Worm (Caenorhabditis elegans) whole organism, L4 larva: ENCODE results near the gene mct-3.

ENCODE experiments used
- F26F4.8 ChIP-seq: fragments of 200-800 bp; sonication (Bioruptor generic); conservative IDR thresholded peaks from 2 replicates; pipeline ENCODE4 v1.3.6; 2022; ENCODE audit warnings: missing genetic modification characterization, missing compliant biosample characterization
- T26A8.4 ChIP-seq: fragments of 200-800 bp; sonication (Bioruptor generic); IDR thresholded peaks from 2 replicates; pipeline ENCODE4 v1.3.6; 2022; ENCODE audit warnings: missing genetic modification characterization, missing compliant biosample characterization
- Y5F2A.4 ChIP-seq: fragments of 200-800 bp; sonication (Bioruptor generic); optimal IDR thresholded peaks from 2 replicates; lab custom pipeline; 2018; ENCODE audit warnings: mild to moderate bottlenecking, missing genetic modification characterization, missing compliant biosample characterization
- aha-1 ChIP-seq: fragments of 150-350 bp; peaks from one replicate; lab custom pipeline; 2014; ENCODE audit warnings: missing biosample characterization, missing genetic modification characterization
- ceh-20 ChIP-seq: fragments of 200-800 bp; sonication (Bioruptor generic); IDR thresholded peaks from 2 replicates; pipeline ENCODE4 v1.3.6; 2022; ENCODE audit warnings: missing genetic modification reagents, missing genetic modification characterization, missing compliant biosample characterization
- ceh-28 ChIP-seq: fragments of 150-350 bp; optimal IDR thresholded peaks from 2 replicates; lab custom pipeline; 2014; ENCODE audit warnings: missing biosample characterization, missing genetic modification reagents, missing genetic modification characterization
- ctbp-1 ChIP-seq: fragments of 200-800 bp; sonication (Bioruptor generic); IDR thresholded peaks from 2 replicates; pipeline ENCODE4 v1.3.6; 2022; ENCODE audit warnings: missing genetic modification reagents, missing genetic modification characterization, missing compliant biosample characterization
- daf-16 ChIP-seq, 3 experiments: sonication (generic microtip); optimal IDR thresholded peaks; 2 replicates each; lab custom pipeline; 2016 to 2017; ENCODE audit warnings: missing genetic modification characterization in 3 of 3, missing genetic modification reagents in 3 of 3, mild to moderate bottlenecking in 2 of 3, missing compliant biosample characterization in 2 of 3, missing biosample characterization in 1 of 3, moderate library complexity in 1 of 3
- daf-19 ChIP-seq: fragments of 200-800 bp; sonication (Bioruptor generic); conservative IDR thresholded peaks from 2 replicates; pipeline ENCODE4 v1.3.6; 2022; ENCODE audit warnings: missing genetic modification characterization, missing compliant biosample characterization
- dmd-6 ChIP-seq: fragments of 200-800 bp; sonication (Bioruptor generic); IDR thresholded peaks from 2 replicates; pipeline ENCODE4 v1.3.6; 2022; ENCODE audit warnings: missing genetic modification reagents, missing genetic modification characterization, missing compliant biosample characterization
- dmd-8 ChIP-seq: fragments of 200-800 bp; sonication (Bioruptor generic); IDR thresholded peaks from 2 replicates; pipeline ENCODE4 v1.3.6; 2022; ENCODE audit warnings: missing genetic modification characterization, missing compliant biosample characterization
- dmd-9 ChIP-seq: fragments of 200-800 bp; sonication (Bioruptor generic); IDR thresholded peaks from 2 replicates; pipeline ENCODE4 v1.3.6; 2022; ENCODE audit warnings: missing genetic modification reagents, missing genetic modification characterization, missing compliant biosample characterization
- duxl-1 ChIP-seq: sonication (generic microtip); optimal IDR thresholded peaks from 2 replicates; lab custom pipeline; 2016; ENCODE audit warnings: mild to moderate bottlenecking, missing genetic modification characterization, moderate library complexity, missing compliant biosample characterization; ENCODE audit not compliant: poor library complexity
- dve-1 ChIP-seq: sonication (generic microtip); optimal IDR thresholded peaks from 2 replicates; lab custom pipeline; 2017; ENCODE audit warnings: antibody characterized with exemption, mild to moderate bottlenecking, missing genetic modification characterization, missing compliant biosample characterization; ENCODE audit not compliant: insufficient read depth
- egl-43 ChIP-seq: fragments of 200-800 bp; sonication (Bioruptor generic); IDR thresholded peaks from 2 replicates; pipeline ENCODE4 v1.3.6; 2022; ENCODE audit warnings: missing genetic modification reagents, missing genetic modification characterization, missing compliant biosample characterization
- fkh-10 ChIP-seq: fragments of 150-350 bp; optimal IDR thresholded peaks from 2 replicates; lab custom pipeline; 2014; ENCODE audit warnings: missing biosample characterization, missing genetic modification reagents, missing genetic modification characterization
- hlh-11 ChIP-seq: fragments of 200-800 bp; sonication (Bioruptor generic); optimal IDR thresholded peaks from 2 replicates; lab custom pipeline; 2018; ENCODE audit warnings: mild to moderate bottlenecking, missing genetic modification characterization, missing compliant biosample characterization
- lin-13 ChIP-seq: fragments of 150-350 bp; optimal IDR thresholded peaks from 2 replicates; lab custom pipeline; 2014; ENCODE audit warnings: missing biosample characterization, missing genetic modification reagents, missing genetic modification characterization
- lin-38 ChIP-seq: fragments of 200-800 bp; sonication (Bioruptor generic); IDR thresholded peaks from 2 replicates; pipeline ENCODE4 v1.3.6; 2022; ENCODE audit warnings: missing genetic modification reagents, missing genetic modification characterization, missing compliant biosample characterization
- mes-2 ChIP-seq: sonication (generic microtip); optimal IDR thresholded peaks from 2 replicates; lab custom pipeline; 2016; ENCODE audit warnings: missing genotype, mild to moderate bottlenecking, missing genetic modification characterization, missing compliant biosample characterization; ENCODE audit not compliant: poor library complexity, severe bottlenecking
- mxl-3 ChIP-seq: fragments of 200-800 bp; sonication (Bioruptor generic); optimal IDR thresholded peaks from 2 replicates; lab custom pipeline; 2018; ENCODE audit warnings: mild to moderate bottlenecking, missing genetic modification characterization, missing compliant biosample characterization
- nhr-10 ChIP-seq: fragments of 150-350 bp; optimal IDR thresholded peaks from 2 replicates; lab custom pipeline; 2014; ENCODE audit warnings: missing biosample characterization, missing genetic modification characterization
- nhr-11 ChIP-seq: fragments of 150-350 bp; optimal IDR thresholded peaks from 2 replicates; lab custom pipeline; 2014; ENCODE audit warnings: missing biosample characterization, missing genetic modification characterization
- nhr-25 ChIP-seq: sonication (generic microtip); optimal IDR thresholded peaks from 2 replicates; lab custom pipeline; 2017; ENCODE audit warnings: missing genetic modification characterization, mild to moderate bottlenecking, missing compliant biosample characterization, antibody characterized with exemption, moderate library complexity, borderline replicate concordance; ENCODE audit not compliant: insufficient read depth
- nhr-28 ChIP-seq: fragments of 150-350 bp; optimal IDR thresholded peaks from 2 replicates; lab custom pipeline; 2014; ENCODE audit warnings: missing biosample characterization, missing genetic modification characterization
- nhr-6 ChIP-seq: fragments of 150-350 bp; optimal IDR thresholded peaks from 2 replicates; lab custom pipeline; 2014; ENCODE audit warnings: missing biosample characterization, missing genetic modification characterization
- php-3 ChIP-seq: fragments of 200-800 bp; sonication (Bioruptor generic); IDR thresholded peaks from 2 replicates; pipeline ENCODE4 v1.3.6; 2022; ENCODE audit warnings: missing genetic modification reagents, missing genetic modification characterization, missing compliant biosample characterization
- pqm-1 ChIP-seq: sonication (generic microtip); optimal IDR thresholded peaks from 2 replicates; lab custom pipeline; 2017; ENCODE audit warnings: missing biosample characterization, missing genetic modification characterization
- rbr-2 ChIP-seq: sonication (generic microtip); optimal IDR thresholded peaks from 2 replicates; lab custom pipeline; 2016; ENCODE audit warnings: missing genotype, missing genetic modification characterization, missing compliant biosample characterization
- set-16 ChIP-seq: fragments of 200-800 bp; sonication (Bioruptor generic); IDR thresholded peaks from 2 replicates; pipeline ENCODE4 v1.3.6; 2022; ENCODE audit warnings: missing genetic modification reagents, missing genetic modification characterization, missing compliant biosample characterization
- spr-1 ChIP-seq: sonication (generic microtip); optimal IDR thresholded peaks from 2 replicates; lab custom pipeline; 2016; ENCODE audit warnings: mild to moderate bottlenecking, missing genetic modification characterization, missing compliant biosample characterization
- tra-1 ChIP-seq: fragments of 200-800 bp; sonication (Bioruptor generic); IDR thresholded peaks from 2 replicates; pipeline ENCODE4 v1.3.6; 2022; ENCODE audit warnings: missing genetic modification reagents, missing genetic modification characterization, missing compliant biosample characterization
- unc-62 ChIP-seq, 3 experiments: fragments of 150-350 bp in 1 of 3; sonication (generic microtip); optimal IDR thresholded peaks in 2 of 3; peaks in 1 of 3; 1 replicate in 1 of 3; 2 replicates in 2 of 3; lab custom pipeline; 2014 to 2017; ENCODE audit warnings: missing biosample characterization in 3 of 3, missing genetic modification characterization in 3 of 3, missing genetic modification reagents in 3 of 3, missing genotype in 1 of 3
- zfp-3 ChIP-seq: fragments of 200-800 bp; sonication (Bioruptor generic); conservative IDR thresholded peaks from 2 replicates; pipeline ENCODE4 v1.3.6; 2022; ENCODE audit warnings: missing genetic modification reagents, missing genetic modification characterization, missing compliant biosample characterization
- ztf-11 ChIP-seq: fragments of 150-350 bp; optimal IDR thresholded peaks from 2 replicates; lab custom pipeline; 2014; ENCODE audit warnings: missing biosample characterization, missing genetic modification characterization

The mct-3 gene

ce11 chrX:13840336-13840735 lies 12.4 kb upstream of the mct-3 start:
- TF ChIP-seq lin-13 (GFP tag; lab: Kevin White, UChicago) = no peak
- no peak for TF ChIP-seq dmd-9
- TF ChIP-seq php-3 (GFP tag; lab: Robert Waterston, UW) = no peak
- no peak for TF ChIP-seq zfp-3
- peak; percentile 91 for TF ChIP-seq aha-1 (tag; lab: Kevin White, UChicago)
- no peak for TF ChIP-seq nhr-10 (tag; lab: Kevin White, UChicago)

ce11 chrX:13841277-13841676 lies 11.4 kb upstream of the mct-3 start, which contains the start of gene M03B6.1:
M03B6.1 (plus strand) TSS chrX:13841610.
- TF ChIP-seq duxl-1 (no peak), ztf-11 (tag; lab: Kevin White, UChicago) (no peak), nhr-28 (no peak), nhr-10 (tag; lab: Kevin White, UChicago) (no peak), spr-1 (tag; lab: Kevin White, UChicago) (no peak), F26F4.8 (GFP tag; lab: Robert Waterston, UW) (no peak), dmd-8 (GFP tag; lab: Robert Waterston, UW) (no peak), nhr-11 (tag; lab: Kevin White, UChicago) (no peak), T26A8.4 (GFP tag; lab: Robert Waterston, UW) (no peak), ctbp-1 (GFP tag; lab: Robert Waterston, UW) (no peak), nhr-6 (tag; lab: Kevin White, UChicago) (no peak), daf-19 (no peak), fkh-10 (GFP tag; lab: Kevin White, UChicago) (no peak), Y5F2A.4 (no peak), nhr-25 (no peak), egl-43 (GFP tag; lab: Robert Waterston, UW) (no peak), daf-16 (GFP tag; optimal IDR thresholded peaks at IDR 0.05; lab: Kevin White, UChicago) (no peak), daf-16 (tag; optimal IDR thresholded peaks at IDR 0.05; lab: Kevin White, UChicago) (no peak), mes-2 (tag; lab: Kevin White, UChicago) (no peak), lin-13 (GFP tag; lab: Kevin White, UChicago) (no peak)

- no peak for TF ChIP-seq mxl-3 (GFP tag; lab: Kevin White, UChicago)
These were observed 9.0 kb upstream of the mct-3 start, which contains the start of gene M03B6.5 for ce11 chrX:13843676-13844075. M03B6.5 (plus strand) TSS chrX:13843976.

ce11 chrX:13846024-13846423 lies 6.7 kb upstream of the mct-3 start:
- TF ChIP-seq aha-1 (tag; lab: Kevin White, UChicago) (no peak), mxl-3 (GFP tag; lab: Kevin White, UChicago) (peak; percentile 90), nhr-28 (peak; percentile 29)

- TF ChIP-seq tra-1 (peak; percentile 95), nhr-6 (tag; lab: Kevin White, UChicago) (no peak), dmd-6 (peak; percentile 72), dve-1 (peak; percentile 16), nhr-28 (peak; percentile 44), php-3 (GFP tag; lab: Robert Waterston, UW) (peak; percentile 91), ceh-20 (GFP tag; lab: Robert Waterston, UW) (peak; percentile 91), pqm-1 (peak; percentile 41), ctbp-1 (GFP tag; lab: Robert Waterston, UW) (no peak)
These were observed 2.3 kb upstream of the mct-3 start for ce11 chrX:13850359-13850758.

ce11 chrX:13851590-13851989 lies 1.1 kb upstream of the mct-3 start:
- TF ChIP-seq lin-38 (GFP tag; lab: Robert Waterston, UW) (no peak), rbr-2 (no peak), ceh-28 (tag; lab: Kevin White, UChicago) (no peak), daf-19 (no peak), dve-1 (peak; percentile 11), tra-1 (no peak), hlh-11 (tag; lab: Kevin White, UChicago) (peak; percentile 14), unc-62 (GFP tag; optimal IDR thresholded peaks at IDR 0.05 in 1 of 2; lab: Kevin White, UChicago) (peak in 1 of 2 experiments; percentile 94), unc-62 (tag; optimal IDR thresholded peaks at IDR 0.05; lab: Kevin White, UChicago) (no peak), set-16 (GFP tag; lab: Robert Waterston, UW) (no peak)
